Worm (Caenorhabditis elegans) whole organism, L3 larva: ENCODE measurements around the gene C05C10.8.

Experiments
- skn-1 ChIP-seq: fragments of 150-350 bp; optimal IDR thresholded peaks from 2 replicates; lab custom pipeline; 2014; ENCODE audit warnings: missing biosample characterization, missing genetic modification characterization
- unc-62 ChIP-seq: fragments of 150-350 bp; sonication (generic microtip); optimal IDR thresholded peaks from 4 replicates; lab custom pipeline; 2014; ENCODE audit warnings: missing biosample characterization, missing genetic modification reagents, missing genetic modification characterization
- zag-1 ChIP-seq: fragments of 150-350 bp; optimal IDR thresholded peaks from 2 replicates; lab custom pipeline; 2014; ENCODE audit warnings: missing biosample characterization, missing genetic modification characterization

DNA sequence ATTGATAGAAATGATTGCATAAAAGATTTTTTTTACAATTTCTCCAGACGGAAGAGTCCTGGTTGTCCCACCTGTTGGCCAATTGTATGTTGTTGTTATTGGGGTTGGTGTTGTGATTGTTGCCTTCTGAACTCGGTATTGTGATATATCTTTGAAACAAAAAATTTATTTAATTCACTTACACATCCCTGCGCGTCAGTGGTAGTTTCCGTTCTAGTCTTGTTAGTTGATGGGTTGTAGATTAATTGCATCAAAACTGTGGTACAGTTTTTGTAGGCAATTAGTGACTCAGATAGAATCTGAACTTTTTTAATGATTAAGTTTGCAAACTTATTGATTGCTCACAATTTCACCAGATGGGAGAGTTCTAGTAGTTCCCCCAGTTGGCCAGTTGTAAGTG is 13.3 kb downstream of the C05C10.8 start:
- TF ChIP-seq zag-1 (tag; lab: Kevin White, UChicago) (no peak), unc-62 (GFP tag; lab: Kevin White, UChicago) (no peak), skn-1 (tag; lab: Kevin White, UChicago) (no peak)
